Worm (Caenorhabditis elegans) whole organism, L2 larva: Measurements from ENCODE around the gene nlp-19.

Experiments
- ZK546.5 ChIP-seq: sonication (generic microtip); optimal IDR thresholded peaks from 2 replicates; lab custom pipeline; 2017; ENCODE audit warnings: missing biosample characterization, missing genetic modification characterization
- ama-1 ChIP-seq: fragments of 150-350 bp; optimal IDR thresholded peaks from 2 replicates; lab custom pipeline; 2018; ENCODE audit warnings: inconsistent platforms
- blmp-1 ChIP-seq: sonication (generic microtip); optimal IDR thresholded peaks from 2 replicates; lab custom pipeline; 2017; ENCODE audit warnings: missing genetic modification characterization, mild to moderate bottlenecking, missing compliant biosample characterization, antibody characterized with exemption, moderate library complexity; ENCODE audit not compliant: insufficient read depth
- ceh-16 ChIP-seq: fragments of 150-350 bp; optimal IDR thresholded peaks from 2 replicates; lab custom pipeline; 2014; ENCODE audit warnings: missing biosample characterization, missing genetic modification characterization
- ceh-82 ChIP-seq: fragments of 150-350 bp; optimal IDR thresholded peaks from 2 replicates; lab custom pipeline; 2014; ENCODE audit warnings: missing biosample characterization, missing genetic modification characterization
- lin-11 ChIP-seq: fragments of 150-350 bp; sonication (generic microtip); optimal IDR thresholded peaks from 2 replicates; lab custom pipeline; 2014; ENCODE audit warnings: missing biosample characterization, missing genetic modification characterization, inconsistent platforms, mixed read lengths
- nhr-11 ChIP-seq: fragments of 150-350 bp; optimal IDR thresholded peaks from 2 replicates; lab custom pipeline; 2014; ENCODE audit warnings: missing biosample characterization, missing genetic modification characterization
- nhr-12 ChIP-seq: fragments of 150-350 bp; optimal IDR thresholded peaks from 2 replicates; lab custom pipeline; 2014; ENCODE audit warnings: missing biosample characterization, missing genetic modification characterization
- nhr-237 ChIP-seq: fragments of 150-350 bp; optimal IDR thresholded peaks from 2 replicates; lab custom pipeline; 2014; ENCODE audit warnings: missing biosample characterization, missing genetic modification characterization
- nhr-25 ChIP-seq: fragments of 150-350 bp; sonication (generic microtip); optimal IDR thresholded peaks from 3 replicates; lab custom pipeline; 2014; ENCODE audit warnings: missing biosample characterization, missing genetic modification characterization
- unc-62 ChIP-seq: fragments of 150-350 bp; optimal IDR thresholded peaks from 2 replicates; lab custom pipeline; 2014; ENCODE audit warnings: missing biosample characterization, missing genetic modification reagents, missing genetic modification characterization
- zag-1 ChIP-seq: fragments of 150-350 bp; optimal IDR thresholded peaks from 2 replicates; lab custom pipeline; 2014; ENCODE audit warnings: missing biosample characterization, missing genetic modification characterization

DNA sequence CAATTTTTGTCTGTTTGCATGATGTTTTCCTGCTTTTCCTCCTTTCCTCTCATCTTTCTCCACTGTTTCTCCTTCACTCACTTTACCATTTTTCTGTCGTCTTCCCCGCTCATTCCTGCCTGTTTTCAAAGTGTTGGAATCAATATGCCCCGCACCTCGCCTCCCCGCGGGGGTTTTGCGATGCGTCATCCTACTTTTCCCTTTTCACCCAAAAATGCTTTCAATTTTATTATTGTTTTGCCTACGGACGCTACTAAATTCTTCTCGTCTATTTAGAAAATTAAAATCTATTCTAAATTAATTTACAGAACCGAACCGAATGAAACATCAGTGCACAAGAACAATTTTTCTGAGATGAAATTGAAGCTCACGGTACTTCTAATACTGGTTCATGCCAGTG is 33.6 kb downstream of the nlp-19 start, which contains the start of gene ver-3:
- TF ChIP-seq ZK546.5 (tag; lab: Kevin White, UChicago) (no peak), nhr-12 (tag; lab: Kevin White, UChicago) (no peak), ceh-82 (tag; lab: Kevin White, UChicago) (no peak), zag-1 (tag; lab: Kevin White, UChicago) (no peak), lin-11 (tag; lab: Kevin White, UChicago) (no peak), nhr-237 (no peak), blmp-1 (tag; lab: Kevin White, UChicago) (no peak), ceh-16 (tag; lab: Kevin White, UChicago) (no peak), nhr-11 (tag; lab: Kevin White, UChicago) (no peak), unc-62 (GFP tag; lab: Kevin White, UChicago) (no peak), nhr-25 (no peak), ama-1 (lab: Kevin White, UChicago) (no peak)
